Worm (Caenorhabditis elegans): ENCODE measurements around the gene T28C6.5.

DNA sequence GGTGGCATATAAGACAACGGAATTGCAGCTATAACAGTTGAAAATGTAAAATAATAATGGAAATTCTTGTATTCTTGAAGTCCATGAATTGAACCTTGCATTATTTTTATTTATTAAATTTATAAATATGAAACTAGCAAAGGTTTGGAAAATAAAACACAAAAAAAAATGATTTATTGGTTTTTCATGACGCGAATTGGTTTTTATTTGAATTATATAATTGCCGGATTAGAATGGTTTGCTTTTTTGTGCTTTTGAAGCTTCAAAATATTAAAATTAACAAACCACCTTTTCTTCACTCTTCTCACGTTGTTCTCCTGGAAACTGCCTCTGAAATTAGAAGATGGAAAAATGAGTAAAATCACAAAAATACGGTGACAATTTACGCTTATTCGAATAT lies 31.1 kb upstream of the T28C6.5 start, which contains the start of gene sru-35:
- TF ChIP-seq ceh-100 (GFP tag; IDR thresholded peaks at IDR 0.05) (no peak), unc-62 (GFP tag; optimal IDR thresholded peaks at IDR 0.05) (no peak), lin-26 (GFP tag; IDR thresholded peaks at IDR 0.05) (no peak), nfya-1 (tag; optimal IDR thresholded peaks at IDR 0.05; ENCODE audit: borderline replicate concordance, insufficient read depth) (no peak), ama-1 (optimal IDR thresholded peaks at IDR 0.05) (no peak), ama-1 (GFP tag; optimal IDR thresholded peaks at IDR 0.05) (no peak), nhr-27 (tag; optimal IDR thresholded peaks at IDR 0.05) (no peak), hsf-1 (GFP tag; IDR thresholded peaks at IDR 0.05) (no peak), ceh-91 (GFP tag; IDR thresholded peaks at IDR 0.05) (no peak)
